Worm (Caenorhabditis elegans): ENCODE data around the gene K08D8.12.

Gene K08D8.12

DNA sequence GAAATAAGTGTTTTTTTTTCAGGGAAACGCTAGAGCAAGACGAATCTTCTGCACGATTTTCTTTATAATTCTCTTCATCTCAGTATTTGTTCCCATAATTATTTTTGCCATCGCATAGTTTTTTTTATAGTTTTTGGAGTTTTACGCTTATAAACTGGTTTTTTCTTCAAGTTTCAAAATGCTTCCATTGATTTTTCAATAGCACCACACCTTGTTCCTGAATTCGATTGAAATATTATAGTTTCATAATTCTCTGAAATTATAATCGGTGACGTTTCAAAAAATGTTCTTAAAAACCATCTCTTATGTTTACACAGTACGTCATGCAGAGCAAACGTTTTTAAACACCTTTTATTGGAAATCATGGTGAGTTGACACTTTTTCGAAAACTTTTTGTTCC lies at the start of gene K08D8.12:
TSS of gene K08D8.12 (plus strand) at position 301 of the 400 bp plus-strand sequence.
- TF ChIP-seq ztf-29 (GFP tag; IDR thresholded peaks at IDR 0.05), result no peak
- TF ChIP-seq ref-1 (GFP tag; conservative IDR thresholded peaks at IDR 0.05), result no peak
- TF ChIP-seq cog-1 (tag; optimal IDR thresholded peaks at IDR 0.05), result no peak
- TF ChIP-seq tab-1 (GFP tag; IDR thresholded peaks at IDR 0.05), result no peak

DNA sequence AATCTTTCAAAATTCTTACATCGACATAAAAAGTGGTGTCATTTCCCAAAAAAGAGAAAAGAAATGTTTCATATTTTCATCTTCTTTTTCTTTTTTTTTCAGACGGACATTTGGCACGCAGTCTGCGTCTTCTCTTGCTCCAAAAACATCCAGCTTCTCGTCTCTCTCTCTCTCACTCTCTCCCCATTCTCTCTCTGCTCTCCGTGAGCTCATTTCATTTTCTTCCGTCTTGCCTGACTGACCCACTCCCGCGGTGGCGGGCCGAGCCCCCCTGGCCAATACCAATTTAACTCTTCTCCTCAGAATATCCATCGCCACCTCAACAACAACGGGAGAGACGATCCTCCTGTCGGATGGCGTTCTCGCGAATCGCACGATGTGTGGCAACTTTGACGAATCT lies 47.7 kb upstream of the K08D8.12 start, which contains the start of gene txt-19:
TSS of gene txt-19 (plus strand) at position 304 of the 400 bp plus-strand sequence.
- TF ChIP-seq T22C8.4 (GFP tag; IDR thresholded peaks at IDR 0.05) (no peak), flt-1 (GFP tag; IDR thresholded peaks at IDR 0.05) (no peak), med-1 (GFP tag; optimal IDR thresholded peaks at IDR 0.05; ENCODE audit: insufficient read depth) (no peak), tab-1 (GFP tag; IDR thresholded peaks at IDR 0.05) (no peak), ztf-29 (GFP tag; IDR thresholded peaks at IDR 0.05) (no peak), ref-1 (GFP tag; conservative IDR thresholded peaks at IDR 0.05) (no peak), ztf-23 (GFP tag; IDR thresholded peaks at IDR 0.05) (no peak), klf-2 (GFP tag; conservative IDR thresholded peaks at IDR 0.05) (no peak), cog-1 (tag; optimal IDR thresholded peaks at IDR 0.05) (no peak)

DNA sequence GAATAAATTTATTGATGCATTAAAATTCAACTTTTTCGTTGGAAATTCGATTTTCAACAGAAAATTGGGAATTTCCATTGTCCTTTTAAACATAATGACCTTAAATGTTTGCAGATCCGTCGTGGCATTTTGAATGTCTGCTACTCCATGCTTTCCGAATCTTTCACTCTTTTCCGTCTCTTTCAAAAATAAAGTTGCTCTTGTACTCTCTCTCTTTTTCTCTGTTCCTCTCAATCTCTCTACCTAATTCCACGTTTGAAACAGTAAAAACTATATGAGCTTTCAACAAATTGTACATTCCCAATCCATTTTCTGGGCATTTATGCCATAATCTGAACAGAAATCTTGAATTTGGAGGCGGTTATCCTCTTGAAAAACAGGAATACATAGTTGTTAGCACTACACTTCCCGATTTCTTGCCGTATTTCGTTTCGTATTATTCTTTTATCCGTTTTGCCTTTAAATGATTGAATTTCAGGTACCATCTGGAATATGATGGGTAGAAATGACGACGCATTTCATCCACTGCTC lies 44.2 kb upstream of the K08D8.12 start, which contains the start of gene srf-3:
TSS of gene srf-3 (plus strand) at position 481 of the 531 bp plus-strand sequence.
- TF ChIP-seq ref-1 (GFP tag; conservative IDR thresholded peaks at IDR 0.05), result no peak
- TF ChIP-seq ztf-23 (GFP tag; IDR thresholded peaks at IDR 0.05), result no peak
- TF ChIP-seq ztf-29 (GFP tag; IDR thresholded peaks at IDR 0.05), result no peak
- no peak for TF ChIP-seq med-1 (GFP tag; optimal IDR thresholded peaks at IDR 0.05; ENCODE audit: insufficient read depth)
- no peak for TF ChIP-seq tab-1 (GFP tag; IDR thresholded peaks at IDR 0.05)
- no peak for TF ChIP-seq flt-1 (GFP tag; IDR thresholded peaks at IDR 0.05)
- TF ChIP-seq klf-2 (GFP tag; conservative IDR thresholded peaks at IDR 0.05), result no peak
- no peak for TF ChIP-seq cog-1 (tag; optimal IDR thresholded peaks at IDR 0.05)
- TF ChIP-seq T22C8.4 (GFP tag; IDR thresholded peaks at IDR 0.05), result no peak

DNA sequence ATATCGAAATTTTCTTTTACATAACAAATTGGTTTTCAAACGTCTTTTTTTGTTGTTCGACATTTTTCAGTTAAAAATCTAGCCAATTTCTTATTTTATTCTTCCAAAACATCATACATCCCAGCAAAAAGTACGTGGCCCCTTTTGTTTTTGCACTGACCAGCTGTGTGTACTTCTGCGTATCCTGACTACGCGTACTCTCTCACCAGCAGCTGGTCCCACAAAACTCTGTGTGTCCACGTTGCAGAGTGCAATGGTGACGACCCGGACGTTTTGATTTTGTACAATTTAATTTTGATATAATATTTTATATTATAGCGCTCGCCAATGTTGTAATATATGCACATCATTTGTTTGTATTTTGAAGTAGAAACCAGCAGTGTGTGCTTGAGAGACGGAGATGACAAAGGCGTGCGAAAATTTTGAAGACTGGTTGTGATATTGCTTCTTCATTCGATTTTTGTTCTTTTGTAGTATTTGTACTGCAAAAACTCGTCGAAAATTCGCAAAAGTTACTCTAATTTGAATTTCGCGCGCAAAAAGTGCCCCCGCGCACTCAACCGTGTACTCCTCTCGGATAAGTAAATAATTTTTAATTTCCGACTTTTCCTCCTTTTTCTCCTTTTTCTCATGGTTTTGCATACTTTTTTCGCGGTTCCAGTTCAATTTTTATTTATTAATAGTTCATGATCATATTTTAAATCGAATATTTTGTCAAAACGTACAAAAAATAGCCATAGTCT lies 38.7 kb upstream of the K08D8.12 start:
- no peak for TF ChIP-seq ref-1 (GFP tag; conservative IDR thresholded peaks at IDR 0.05)
- no peak for TF ChIP-seq med-1 (GFP tag; optimal IDR thresholded peaks at IDR 0.05; ENCODE audit: insufficient read depth)
- TF ChIP-seq T22C8.4 (GFP tag; IDR thresholded peaks at IDR 0.05), result no peak
- no peak for TF ChIP-seq tab-1 (GFP tag; IDR thresholded peaks at IDR 0.05)
- TF ChIP-seq ztf-29 (GFP tag; IDR thresholded peaks at IDR 0.05), result no peak
- no peak for TF ChIP-seq ztf-23 (GFP tag; IDR thresholded peaks at IDR 0.05)
- no peak for TF ChIP-seq cog-1 (tag; optimal IDR thresholded peaks at IDR 0.05)

DNA sequence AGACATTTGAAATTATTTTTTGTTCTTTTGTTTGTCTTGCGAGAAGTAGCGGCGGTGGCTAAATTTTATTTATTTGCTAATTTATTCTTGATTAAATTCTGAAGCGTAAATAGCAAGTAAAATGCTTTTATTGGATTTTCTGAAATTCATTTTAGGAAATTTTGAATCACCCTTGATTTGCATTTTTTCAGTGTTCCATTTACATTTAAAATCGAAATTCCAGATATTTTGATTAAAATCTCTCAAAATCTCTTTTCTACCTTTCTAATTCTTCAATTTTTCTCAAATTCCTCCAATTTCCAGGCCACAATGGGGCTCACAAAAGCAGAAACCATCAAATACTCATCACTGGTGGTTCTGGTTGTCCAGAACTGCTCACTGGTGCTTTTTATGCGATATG lies 38.0 kb upstream of the K08D8.12 start, which contains the start of gene nstp-5:
TSS of gene nstp-5 (plus strand) at position 301 of the 400 bp plus-strand sequence.
- TF ChIP-seq tab-1 (GFP tag; IDR thresholded peaks at IDR 0.05) (no peak), T22C8.4 (GFP tag; IDR thresholded peaks at IDR 0.05) (no peak), flt-1 (GFP tag; IDR thresholded peaks at IDR 0.05) (no peak), ref-1 (GFP tag; conservative IDR thresholded peaks at IDR 0.05) (no peak), med-1 (GFP tag; optimal IDR thresholded peaks at IDR 0.05; ENCODE audit: insufficient read depth) (no peak), cog-1 (tag; optimal IDR thresholded peaks at IDR 0.05) (no peak), ztf-23 (GFP tag; IDR thresholded peaks at IDR 0.05) (no peak), klf-2 (GFP tag; conservative IDR thresholded peaks at IDR 0.05) (no peak), ztf-29 (GFP tag; IDR thresholded peaks at IDR 0.05) (no peak)

DNA sequence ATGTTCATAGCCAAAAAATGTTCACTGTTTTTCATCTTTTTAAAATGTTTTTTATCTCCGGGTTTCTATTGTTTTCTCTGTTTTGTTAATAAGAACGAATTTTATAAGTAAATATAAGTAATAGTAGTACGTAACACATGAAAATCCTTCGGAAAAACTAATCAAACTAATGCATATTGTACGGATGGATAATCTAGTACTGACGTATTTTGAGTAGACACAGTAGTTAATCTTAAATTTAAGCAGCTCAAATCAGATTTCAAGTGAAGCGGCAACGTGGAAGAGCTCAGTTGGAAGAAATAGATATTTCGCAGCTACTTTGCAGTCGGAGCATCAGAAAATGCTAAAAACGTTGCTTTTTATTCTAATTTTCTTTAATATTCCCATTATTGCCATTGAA lies 33.5 kb upstream of the K08D8.12 start, which contains the start of gene gcy-18:
TSS of gene gcy-18 (plus strand) at position 301 of the 400 bp plus-strand sequence.
- TF ChIP-seq ztf-23 (GFP tag; IDR thresholded peaks at IDR 0.05) (no peak), cog-1 (tag; optimal IDR thresholded peaks at IDR 0.05) (no peak), klf-2 (GFP tag; conservative IDR thresholded peaks at IDR 0.05) (no peak), tab-1 (GFP tag; IDR thresholded peaks at IDR 0.05) (no peak), ztf-29 (GFP tag; IDR thresholded peaks at IDR 0.05) (no peak), ref-1 (GFP tag; conservative IDR thresholded peaks at IDR 0.05) (no peak), T22C8.4 (GFP tag; IDR thresholded peaks at IDR 0.05) (no peak), flt-1 (GFP tag; IDR thresholded peaks at IDR 0.05) (no peak), med-1 (GFP tag; optimal IDR thresholded peaks at IDR 0.05; ENCODE audit: insufficient read depth) (no peak)

DNA sequence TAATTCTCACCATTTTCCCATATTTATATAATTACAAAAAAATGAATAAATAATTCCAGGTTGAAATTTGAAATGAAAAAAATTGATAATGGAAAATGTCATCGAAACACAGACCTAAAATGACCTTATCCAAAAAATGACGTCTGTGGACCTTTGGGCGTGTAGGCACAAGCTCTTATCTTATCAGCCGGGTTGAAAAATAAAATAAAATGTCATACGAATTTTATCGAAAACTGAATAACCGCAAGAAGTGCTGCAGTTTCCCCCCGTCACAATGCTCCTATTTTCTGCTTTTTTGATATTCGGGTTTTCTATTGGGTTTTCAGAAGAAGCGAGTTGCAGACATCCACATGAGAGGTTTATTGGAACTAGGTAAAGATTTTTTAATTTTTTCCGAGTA lies 27.4 kb upstream of the K08D8.12 start, which contains the start of gene clec-186:
TSS of gene clec-186 (plus strand) at position 226 of the 400 bp plus-strand sequence.
- TF ChIP-seq ztf-29 (GFP tag; IDR thresholded peaks at IDR 0.05) (no peak), cog-1 (tag; optimal IDR thresholded peaks at IDR 0.05) (no peak), flt-1 (GFP tag; IDR thresholded peaks at IDR 0.05) (no peak), ref-1 (GFP tag; conservative IDR thresholded peaks at IDR 0.05) (no peak), T22C8.4 (GFP tag; IDR thresholded peaks at IDR 0.05) (no peak), tab-1 (GFP tag; IDR thresholded peaks at IDR 0.05) (no peak), ztf-23 (GFP tag; IDR thresholded peaks at IDR 0.05) (no peak), klf-2 (GFP tag; conservative IDR thresholded peaks at IDR 0.05) (no peak), med-1 (GFP tag; optimal IDR thresholded peaks at IDR 0.05; ENCODE audit: insufficient read depth) (no peak)

DNA sequence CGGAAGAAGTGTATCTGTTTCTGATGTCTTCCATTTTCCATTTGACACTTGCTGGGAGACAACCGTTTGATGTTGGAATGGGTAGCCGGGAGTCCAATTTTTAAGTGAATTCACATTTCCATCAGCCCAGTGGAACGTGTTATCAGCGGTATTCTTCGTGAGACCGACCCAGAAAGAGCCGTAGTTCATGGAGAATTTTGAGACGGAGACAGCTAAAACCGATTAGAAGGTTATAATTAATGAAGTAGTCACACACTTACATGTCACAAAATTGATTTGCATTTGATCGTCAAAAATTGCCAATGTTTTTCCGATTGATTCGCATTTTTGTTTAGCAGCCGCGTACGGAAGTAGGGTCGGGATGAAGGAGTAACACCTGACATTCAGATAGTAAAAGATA lies 23.9 kb upstream of the K08D8.12 start:
- TF ChIP-seq tab-1 (GFP tag; IDR thresholded peaks at IDR 0.05) (no peak), T22C8.4 (GFP tag; IDR thresholded peaks at IDR 0.05) (no peak), med-1 (GFP tag; optimal IDR thresholded peaks at IDR 0.05; ENCODE audit: insufficient read depth) (no peak), ztf-23 (GFP tag; IDR thresholded peaks at IDR 0.05) (no peak), ref-1 (GFP tag; conservative IDR thresholded peaks at IDR 0.05) (no peak), ztf-29 (GFP tag; IDR thresholded peaks at IDR 0.05) (no peak), flt-1 (GFP tag; IDR thresholded peaks at IDR 0.05) (no peak), klf-2 (GFP tag; conservative IDR thresholded peaks at IDR 0.05) (no peak), cog-1 (tag; optimal IDR thresholded peaks at IDR 0.05) (no peak)

DNA sequence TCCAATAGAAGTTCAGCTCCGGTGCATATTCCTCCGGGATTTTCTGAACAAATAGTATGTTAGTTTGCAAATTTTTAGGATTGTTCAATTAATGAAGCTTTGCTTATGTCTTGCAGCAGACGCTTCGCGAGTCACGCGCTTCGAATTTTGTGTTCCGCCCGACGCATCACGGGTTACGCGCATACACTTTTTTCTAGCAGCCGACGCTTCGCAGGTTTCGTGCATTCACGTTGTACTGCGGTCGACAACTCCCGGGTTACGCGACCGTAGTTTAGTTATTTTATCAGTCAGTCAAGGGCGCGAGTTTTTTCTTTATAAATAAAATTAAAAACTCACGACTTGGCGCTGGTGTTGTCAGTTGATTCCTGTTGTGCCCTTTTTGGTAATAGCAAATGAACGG lies 23.5 kb upstream of the K08D8.12 start:
- TF ChIP-seq T22C8.4 (GFP tag; IDR thresholded peaks at IDR 0.05) (no peak), ztf-29 (GFP tag; IDR thresholded peaks at IDR 0.05) (no peak), flt-1 (GFP tag; IDR thresholded peaks at IDR 0.05) (no peak), ref-1 (GFP tag; conservative IDR thresholded peaks at IDR 0.05) (no peak), ztf-23 (GFP tag; IDR thresholded peaks at IDR 0.05) (no peak), klf-2 (GFP tag; conservative IDR thresholded peaks at IDR 0.05) (no peak), med-1 (GFP tag; optimal IDR thresholded peaks at IDR 0.05; ENCODE audit: insufficient read depth) (no peak), tab-1 (GFP tag; IDR thresholded peaks at IDR 0.05) (no peak), cog-1 (tag; optimal IDR thresholded peaks at IDR 0.05) (no peak)

Measured in whole organism, midembryonic.